Fruit fly (Drosophila melanogaster) Kc167 (cell line): Measurements from ENCODE around the gene Meltrin.

Experiments used
- Sin3A ChIP-seq: fragments of >200 bp; optimal IDR thresholded peaks from 2 replicates; lab custom pipeline; 2018; ENCODE audit warnings: missing external identifiers
- h ChIP-seq: fragments of >200 bp; optimal IDR thresholded peaks from 3 replicates; lab custom pipeline; 2018; ENCODE audit warnings: missing external identifiers
- insv ChIP-seq: fragments of >200 bp; optimal IDR thresholded peaks from 3 replicates; lab custom pipeline; 2018; ENCODE audit warnings: missing external identifiers
- ttk ChIP-seq: sonication (Bioruptor generic); optimal IDR thresholded peaks from 2 replicates; lab custom pipeline; 2017; ENCODE audit warnings: missing external identifiers

DNA sequence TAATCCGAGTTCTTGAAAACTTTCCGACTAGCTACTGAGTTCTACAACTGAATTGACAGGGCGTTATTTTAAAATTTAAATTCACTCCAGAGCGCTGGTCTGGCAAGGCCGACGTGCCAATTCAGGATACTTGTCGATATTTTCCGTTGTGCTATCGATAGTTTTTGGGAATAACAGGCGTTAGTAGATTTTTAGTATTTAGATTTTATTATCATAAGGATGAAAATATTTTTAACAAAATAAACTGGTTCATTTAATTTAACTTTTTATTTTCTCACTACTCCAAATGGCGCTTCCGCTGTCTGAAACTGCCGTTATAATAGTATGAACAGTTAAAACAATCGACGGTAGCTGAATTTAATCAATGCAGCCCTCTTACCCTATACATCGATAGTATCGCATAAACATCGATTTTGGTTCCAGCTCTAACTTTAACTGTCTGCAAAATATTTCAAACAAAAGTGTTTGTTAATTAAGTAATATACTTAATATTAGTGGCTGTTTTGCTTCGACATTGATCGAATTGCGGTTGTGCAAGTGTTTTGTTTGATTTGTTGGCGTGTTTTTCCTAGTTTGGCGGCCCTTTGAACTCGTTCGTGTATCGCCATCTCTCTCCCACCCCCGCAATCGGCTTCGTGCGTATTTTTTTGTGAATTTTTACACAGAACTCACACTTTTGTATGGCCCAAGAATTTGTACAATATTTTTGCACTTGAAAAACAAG lies 44.3 kb upstream of the Meltrin start, which contains the start of the genes eff and jvl:
- no peak for TF ChIP-seq Sin3A
- no peak for TF ChIP-seq insv (lab: Kevin White, UChicago)
- no peak for TF ChIP-seq ttk (lab: Kevin White, UChicago)
- no peak for TF ChIP-seq h (lab: Kevin White, UChicago)
